Worm (Caenorhabditis elegans) whole organism, young adult: ENCODE results near the gene lbp-7.

Experiments used
- F10E7.11 ChIP-seq: sonication (generic microtip); optimal IDR thresholded peaks from 2 replicates; lab custom pipeline; 2017; ENCODE audit warnings: mild to moderate bottlenecking, missing genetic modification characterization, moderate library complexity, missing compliant biosample characterization
- aptf-3 ChIP-seq: fragments of 200-800 bp; sonication (Bioruptor generic); IDR thresholded peaks from 2 replicates; pipeline ENCODE4 v1.3.6; 2022; ENCODE audit warnings: missing genetic modification characterization, missing compliant biosample characterization
- attf-5 ChIP-seq: fragments of 200-800 bp; sonication (Bioruptor generic); optimal IDR thresholded peaks from 2 replicates; lab custom pipeline; 2018; ENCODE audit warnings: mild to moderate bottlenecking, missing genetic modification characterization, missing compliant biosample characterization
- ets-4 ChIP-seq: fragments of 200-800 bp; sonication (Bioruptor generic); optimal IDR thresholded peaks from 2 replicates; lab custom pipeline; 2018; ENCODE audit warnings: mild to moderate bottlenecking, missing genetic modification characterization, missing compliant biosample characterization
- nfya-1 ChIP-seq: sonication (generic microtip); optimal IDR thresholded peaks from 2 replicates; lab custom pipeline; 2017; ENCODE audit warnings: antibody characterized with exemption, missing compliant biosample characterization, missing genetic modification characterization, borderline replicate concordance; ENCODE audit not compliant: insufficient read depth
- rcor-1 ChIP-seq: fragments of 200-800 bp; sonication (Bioruptor generic); IDR thresholded peaks from 2 replicates; pipeline ENCODE4 v1.3.6; 2022; ENCODE audit warnings: missing genetic modification reagents, missing genetic modification characterization, missing compliant biosample characterization
- sea-2 ChIP-seq: fragments of 200-800 bp; sonication (Bioruptor generic); IDR thresholded peaks from 2 replicates; pipeline ENCODE4 v1.3.6; 2022; ENCODE audit warnings: missing genetic modification characterization, missing compliant biosample characterization

- TF ChIP-seq sea-2 (no peak), ets-4 (GFP tag; lab: Kevin White, UChicago) (no peak), rcor-1 (GFP tag; lab: Robert Waterston, UW) (no peak), attf-5 (GFP tag; lab: Kevin White, UChicago) (no peak), aptf-3 (GFP tag; lab: Robert Waterston, UW) (no peak), nfya-1 (tag; lab: Kevin White, UChicago) (no peak), F10E7.11 (tag; lab: Kevin White, UChicago) (no peak)
These were observed 1.1 kb upstream of the lbp-7 start for ce11 chrV:13878226-13878625.
